Worm (Caenorhabditis elegans) whole organism, L3 larva: ENCODE results near the gene F31D5.6.

ENCODE experiments used
- R02D3.7 ChIP-seq: fragments of 150-350 bp; optimal IDR thresholded peaks from 2 replicates; lab custom pipeline; 2014; ENCODE audit warnings: missing biosample characterization, missing genetic modification characterization
- ceh-16 ChIP-seq: sonication (generic microtip); optimal IDR thresholded peaks from 2 replicates; lab custom pipeline; 2017; ENCODE audit warnings: missing biosample characterization, missing genetic modification characterization
- ceh-28 ChIP-seq: fragments of 150-350 bp; optimal IDR thresholded peaks from 2 replicates; lab custom pipeline; 2014; ENCODE audit warnings: missing biosample characterization, missing genetic modification reagents, missing genetic modification characterization
- daf-12 ChIP-seq: fragments of 150-350 bp; optimal IDR thresholded peaks from 2 replicates; lab custom pipeline; 2014; ENCODE audit warnings: missing biosample characterization, missing genetic modification reagents, missing genetic modification characterization
- egl-27 ChIP-seq: sonication (generic microtip); optimal IDR thresholded peaks from 4 replicates; lab custom pipeline; 2017; ENCODE audit warnings: missing biosample characterization, missing genetic modification reagents, missing genetic modification characterization
- elt-3 ChIP-seq, 3 experiments: fragments of 150-350 bp in 1 of 3; sonication (generic microtip) in 2 of 3; optimal IDR thresholded peaks; 2 replicates in 2 of 3; 4 replicates in 1 of 3; lab custom pipeline; 2014 to 2017; ENCODE audit warnings: missing biosample characterization in 3 of 3, missing genetic modification characterization in 3 of 3
- eor-1 ChIP-seq, 2 experiments: fragments of 150-350 bp; optimal IDR thresholded peaks; 2 replicates each; lab custom pipeline; 2014 to 2018; ENCODE audit warnings: missing biosample characterization in 2 of 2, missing genetic modification characterization in 2 of 2
- fkh-2 ChIP-seq: fragments of 150-350 bp; optimal IDR thresholded peaks from 2 replicates; lab custom pipeline; 2014; ENCODE audit warnings: missing biosample characterization, missing genetic modification reagents, missing genetic modification characterization
- jun-1 ChIP-seq: fragments of 150-350 bp; optimal IDR thresholded peaks from 2 replicates; lab custom pipeline; 2014; ENCODE audit warnings: missing biosample characterization, missing genetic modification reagents, missing genetic modification characterization
- lsy-12 ChIP-seq: sonication (generic microtip); optimal IDR thresholded peaks from 2 replicates; lab custom pipeline; 2016; ENCODE audit warnings: mild to moderate bottlenecking, missing genetic modification characterization, missing compliant biosample characterization
- mml-1 ChIP-seq: fragments of 150-350 bp; sonication (generic microtip); optimal IDR thresholded peaks from 3 replicates; lab custom pipeline; 2014; ENCODE audit warnings: missing biosample characterization, missing genetic modification characterization
- nfya-1 ChIP-seq: sonication (generic microtip); optimal IDR thresholded peaks from 2 replicates; lab custom pipeline; 2017; ENCODE audit warnings: missing genetic modification characterization, mild to moderate bottlenecking, missing compliant biosample characterization, antibody characterized with exemption, moderate library complexity; ENCODE audit not compliant: insufficient read depth
- nhr-23 ChIP-seq: fragments of 150-350 bp; optimal IDR thresholded peaks from 2 replicates; lab custom pipeline; 2014; ENCODE audit warnings: missing biosample characterization, missing genetic modification reagents, missing genetic modification characterization
- nhr-237 ChIP-seq: fragments of 150-350 bp; optimal IDR thresholded peaks from 2 replicates; lab custom pipeline; 2014; ENCODE audit warnings: missing biosample characterization, missing genetic modification characterization
- nhr-25 ChIP-seq: sonication (generic microtip); optimal IDR thresholded peaks from 2 replicates; lab custom pipeline; 2017; ENCODE audit warnings: missing biosample characterization, missing genetic modification characterization
- nhr-28 ChIP-seq: fragments of 150-350 bp; optimal IDR thresholded peaks from 2 replicates; lab custom pipeline; 2014; ENCODE audit warnings: missing biosample characterization, missing genetic modification characterization
- pha-4 ChIP-seq: fragments of 150-350 bp; optimal IDR thresholded peaks from 2 replicates; lab custom pipeline; 2014; ENCODE audit warnings: missing biosample characterization, missing genetic modification reagents, missing genetic modification characterization
- sea-2 ChIP-seq: fragments of 150-350 bp; sonication (generic microtip); optimal IDR thresholded peaks from 4 replicates; lab custom pipeline; 2014; ENCODE audit warnings: missing biosample characterization, missing genetic modification reagents, missing genetic modification characterization
- skn-1 ChIP-seq: fragments of 150-350 bp; optimal IDR thresholded peaks from 2 replicates; lab custom pipeline; 2014; ENCODE audit warnings: missing biosample characterization, missing genetic modification characterization
- snpc-4 ChIP-seq: fragments of 150-350 bp; optimal IDR thresholded peaks from 2 replicates; lab custom pipeline; 2014; ENCODE audit warnings: missing biosample characterization, missing genetic modification characterization
- tbx-2 ChIP-seq: sonication (generic microtip); optimal IDR thresholded peaks from 2 replicates; lab custom pipeline; 2016; ENCODE audit warnings: mild to moderate bottlenecking, missing genetic modification characterization, missing compliant biosample characterization
- unc-39 ChIP-seq: sonication (generic microtip); optimal IDR thresholded peaks from 4 replicates; lab custom pipeline; 2017; ENCODE audit warnings: missing biosample characterization, missing genetic modification characterization
- zag-1 ChIP-seq: fragments of 150-350 bp; optimal IDR thresholded peaks from 2 replicates; lab custom pipeline; 2014; ENCODE audit warnings: missing biosample characterization, missing genetic modification characterization
- ztf-11 ChIP-seq: fragments of 150-350 bp; optimal IDR thresholded peaks from 2 replicates; lab custom pipeline; 2014; ENCODE audit warnings: missing biosample characterization, missing genetic modification characterization

Gene F31D5.6

ce11 chrII:4238963-4239362, 29.5 kb downstream of the F31D5.6 start:
- peak; percentile 92 for TF ChIP-seq nfya-1 (tag; lab: Kevin White, UChicago)
- no peak for TF ChIP-seq nhr-28 (tag; lab: Kevin White, UChicago)

ce11 chrII:4244959-4245358, 35.5 kb downstream of the F31D5.6 start:
- TF ChIP-seq ceh-16 (tag; lab: Kevin White, UChicago) (no peak), snpc-4 (tag; lab: Kevin White, UChicago) (no peak), elt-3 (tag; optimal IDR thresholded peaks at IDR 0.05; lab: Kevin White, UChicago) (no peak), fkh-2 (tag; lab: Kevin White, UChicago) (no peak), nhr-237 (tag; lab: Kevin White, UChicago) (no peak), daf-12 (tag; lab: Kevin White, UChicago) (no peak), ceh-28 (tag; lab: Kevin White, UChicago) (no peak), mml-1 (tag; lab: Kevin White, UChicago) (no peak), pha-4 (tag; lab: Kevin White, UChicago) (no peak), nhr-28 (tag; lab: Kevin White, UChicago) (no peak), nhr-23 (tag; lab: Kevin White, UChicago) (no peak)

- TF ChIP-seq zag-1 (tag; lab: Kevin White, UChicago) (no peak), mml-1 (tag; lab: Kevin White, UChicago) (no peak), pha-4 (tag; lab: Kevin White, UChicago) (no peak), sea-2 (GFP tag; lab: Kevin White, UChicago) (no peak), unc-39 (tag; lab: Kevin White, UChicago) (no peak), lsy-12 (tag; lab: Kevin White, UChicago) (no peak), ceh-28 (tag; lab: Kevin White, UChicago) (no peak)
Measured at ce11 chrII:4246897-4247296, 37.4 kb downstream of the F31D5.6 start, which contains the start of gene gpa-11. TSS of gene gpa-11 (plus strand) at chrII:4247197.

- TF ChIP-seq unc-39 (tag; lab: Kevin White, UChicago) (no peak), ceh-28 (tag; lab: Kevin White, UChicago) (peak; percentile 93)
Measured at ce11 chrII:4256541-4257001, 47.1 kb downstream of the F31D5.6 start, which contains the start of gene C16A11.7. TSS of gene C16A11.7 (minus strand) at chrII:4256951.

ce11 chrII:4258683-4259082, 49.2 kb downstream of the F31D5.6 start, which contains the start of gene clec-135:
TSS of gene clec-135 (minus strand) at chrII:4258783.
- TF ChIP-seq ztf-11 (no peak), daf-12 (tag; lab: Kevin White, UChicago) (no peak), jun-1 (no peak), nhr-237 (tag; lab: Kevin White, UChicago) (no peak), nhr-23 (tag; lab: Kevin White, UChicago) (no peak), R02D3.7 (tag; lab: Kevin White, UChicago) (no peak), nhr-25 (tag; lab: Kevin White, UChicago) (no peak), nhr-28 (tag; lab: Kevin White, UChicago) (no peak), eor-1 (tag; optimal IDR thresholded peaks at IDR 0.05; lab: Kevin White, UChicago) (no peak), skn-1 (no peak), egl-27 (tag; lab: Kevin White, UChicago) (no peak), tbx-2 (tag; lab: Kevin White, UChicago) (no peak)
